Worm (Caenorhabditis elegans) whole organism, mixed stage, embryonic: ENCODE measurements around the gene gex-5.

Source experiments
- blmp-1 ChIP-seq: fragments of 150-350 bp; optimal IDR thresholded peaks from 2 replicates; lab custom pipeline; 2014; ENCODE audit warnings: missing biosample characterization, missing genetic modification characterization
- ceh-39 ChIP-seq: fragments of 150-350 bp; optimal IDR thresholded peaks from 2 replicates; lab custom pipeline; 2014; ENCODE audit warnings: missing biosample characterization, missing genetic modification characterization
- elt-1 ChIP-seq: sonication (generic microtip); optimal IDR thresholded peaks from 2 replicates; lab custom pipeline; 2017; ENCODE audit warnings: missing genetic modification characterization, mild to moderate bottlenecking, missing compliant biosample characterization, antibody characterized with exemption, moderate library complexity, borderline replicate concordance; ENCODE audit not compliant: insufficient read depth
- elt-3 ChIP-seq: fragments of 150-350 bp; optimal IDR thresholded peaks from 2 replicates; lab custom pipeline; 2014; ENCODE audit warnings: missing biosample characterization, missing genetic modification characterization
- flh-1 ChIP-seq: fragments of 200-800 bp; sonication (Bioruptor generic); optimal IDR thresholded peaks from 2 replicates; lab custom pipeline; 2018; ENCODE audit warnings: mild to moderate bottlenecking, missing genetic modification characterization, moderate library complexity, missing compliant biosample characterization
- lsy-2 ChIP-seq: fragments of 150-350 bp; optimal IDR thresholded peaks from 2 replicates; lab custom pipeline; 2014; ENCODE audit warnings: missing biosample characterization, missing genetic modification characterization
- mab-5 ChIP-seq: fragments of 150-350 bp; optimal IDR thresholded peaks from 2 replicates; lab custom pipeline; 2014; ENCODE audit warnings: missing biosample characterization, missing genetic modification characterization
- nhr-12 ChIP-seq: fragments of 150-350 bp; optimal IDR thresholded peaks from 2 replicates; lab custom pipeline; 2014; ENCODE audit warnings: missing biosample characterization, missing genetic modification characterization
- snpc-4 ChIP-seq: fragments of 150-350 bp; optimal IDR thresholded peaks from 2 replicates; lab custom pipeline; 2014; ENCODE audit warnings: missing biosample characterization, missing genetic modification characterization
- sptf-1 ChIP-seq: sonication (generic microtip); optimal IDR thresholded peaks from 2 replicates; lab custom pipeline; 2017; ENCODE audit warnings: mild to moderate bottlenecking, missing genetic modification characterization, moderate library complexity, missing compliant biosample characterization
- unc-39 ChIP-seq: fragments of 150-350 bp; optimal IDR thresholded peaks from 2 replicates; lab custom pipeline; 2014; ENCODE audit warnings: missing biosample characterization, missing genetic modification characterization
- unc-62 ChIP-seq: fragments of 150-350 bp; optimal IDR thresholded peaks from 2 replicates; lab custom pipeline; 2014; ENCODE audit warnings: missing biosample characterization, missing genetic modification reagents, missing genetic modification characterization
- zip-8 ChIP-seq: fragments of 150-350 bp; optimal IDR thresholded peaks from 2 replicates; lab custom pipeline; 2014; ENCODE audit warnings: missing biosample characterization, missing genetic modification characterization

DNA sequence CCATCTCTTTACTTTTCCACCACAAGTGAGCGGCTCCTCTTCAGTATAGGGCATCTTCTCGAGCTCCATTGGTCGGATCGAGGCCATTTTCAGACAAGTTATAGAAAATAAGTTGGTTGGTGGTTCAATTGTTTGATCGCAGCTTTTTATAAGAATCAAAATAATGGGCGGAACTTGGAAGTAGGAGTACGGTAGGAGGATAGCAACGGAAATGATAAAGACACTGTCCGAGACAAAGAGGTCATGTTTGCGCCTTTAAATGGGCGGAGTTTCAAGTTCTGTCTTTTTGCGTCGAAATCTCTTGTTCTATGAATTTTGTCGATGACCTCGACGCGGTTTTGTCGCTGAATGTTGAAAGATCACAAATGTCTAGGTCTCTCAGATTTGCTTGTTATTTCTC, 40.4 kb upstream of the gex-5 start, which contains the start of gene F26A1.8:
- TF ChIP-seq zip-8 (tag; lab: Kevin White, UChicago) (no peak), ceh-39 (tag; lab: Kevin White, UChicago) (no peak), mab-5 (no peak), nhr-12 (no peak), lsy-2 (tag; lab: Kevin White, UChicago) (no peak), blmp-1 (no peak), unc-62 (GFP tag; lab: Kevin White, UChicago) (no peak), sptf-1 (tag; lab: Kevin White, UChicago) (no peak), unc-39 (tag; lab: Kevin White, UChicago) (no peak), elt-1 (tag; lab: Kevin White, UChicago) (no peak), flh-1 (GFP tag; lab: Kevin White, UChicago) (no peak), snpc-4 (tag; lab: Kevin White, UChicago) (no peak), elt-3 (tag; lab: Kevin White, UChicago) (no peak)
